Worm (Caenorhabditis elegans) whole organism, L4 larva: Measurements from ENCODE around the gene fbxa-96.

Experiments used
- F49E8.2 ChIP-seq: sonication (generic microtip); optimal IDR thresholded peaks from 2 replicates; lab custom pipeline; 2016; ENCODE audit warnings: missing compliant biosample characterization, mild to moderate bottlenecking, missing genetic modification characterization, borderline replicate concordance
- ZK337.2 ChIP-seq: fragments of 200-800 bp; sonication (Bioruptor generic); IDR thresholded peaks from 2 replicates; pipeline ENCODE4 v1.3.6; 2022; ENCODE audit warnings: missing genetic modification reagents, missing genetic modification characterization, missing compliant biosample characterization
- aha-1 ChIP-seq: fragments of 150-350 bp; peaks from one replicate; lab custom pipeline; 2014; ENCODE audit warnings: missing biosample characterization, missing genetic modification characterization
- attf-4 ChIP-seq: sonication (generic microtip); optimal IDR thresholded peaks from 3 replicates; lab custom pipeline; 2017; ENCODE audit warnings: missing biosample characterization, missing genetic modification characterization
- ceh-32 ChIP-seq: sonication (generic microtip); optimal IDR thresholded peaks from 2 replicates; lab custom pipeline; 2016; ENCODE audit warnings: mild to moderate bottlenecking, missing genetic modification characterization, missing compliant biosample characterization; ENCODE audit not compliant: poor library complexity
- ctbp-1 ChIP-seq: fragments of 200-800 bp; sonication (Bioruptor generic); IDR thresholded peaks from 2 replicates; pipeline ENCODE4 v1.3.6; 2022; ENCODE audit warnings: missing genetic modification reagents, missing genetic modification characterization, missing compliant biosample characterization
- daf-12 ChIP-seq: fragments of 150-350 bp; optimal IDR thresholded peaks from 2 replicates; lab custom pipeline; 2014; ENCODE audit warnings: missing biosample characterization, missing genetic modification reagents, missing genetic modification characterization
- daf-16 ChIP-seq, 3 experiments: sonication (generic microtip); optimal IDR thresholded peaks; 2 replicates each; lab custom pipeline; 2016 to 2017; ENCODE audit warnings: missing genetic modification characterization in 3 of 3, missing genetic modification reagents in 3 of 3, mild to moderate bottlenecking in 2 of 3, missing compliant biosample characterization in 2 of 3, missing biosample characterization in 1 of 3, moderate library complexity in 1 of 3
- daf-19 ChIP-seq: fragments of 200-800 bp; sonication (Bioruptor generic); conservative IDR thresholded peaks from 2 replicates; pipeline ENCODE4 v1.3.6; 2022; ENCODE audit warnings: missing genetic modification characterization, missing compliant biosample characterization
- dmd-6 ChIP-seq: fragments of 200-800 bp; sonication (Bioruptor generic); IDR thresholded peaks from 2 replicates; pipeline ENCODE4 v1.3.6; 2022; ENCODE audit warnings: missing genetic modification reagents, missing genetic modification characterization, missing compliant biosample characterization
- dmd-8 ChIP-seq: fragments of 200-800 bp; sonication (Bioruptor generic); IDR thresholded peaks from 2 replicates; pipeline ENCODE4 v1.3.6; 2022; ENCODE audit warnings: missing genetic modification characterization, missing compliant biosample characterization
- duxl-1 ChIP-seq: sonication (generic microtip); optimal IDR thresholded peaks from 2 replicates; lab custom pipeline; 2016; ENCODE audit warnings: mild to moderate bottlenecking, missing genetic modification characterization, moderate library complexity, missing compliant biosample characterization; ENCODE audit not compliant: poor library complexity
- dve-1 ChIP-seq: sonication (generic microtip); optimal IDR thresholded peaks from 2 replicates; lab custom pipeline; 2017; ENCODE audit warnings: antibody characterized with exemption, mild to moderate bottlenecking, missing genetic modification characterization, missing compliant biosample characterization; ENCODE audit not compliant: insufficient read depth
- fos-1 ChIP-seq: fragments of 150-350 bp; optimal IDR thresholded peaks from 2 replicates; lab custom pipeline; 2014; ENCODE audit warnings: missing biosample characterization, missing genetic modification characterization
- hif-1 ChIP-seq, 2 experiments: sonication (generic microtip); optimal IDR thresholded peaks; 2 replicates each; lab custom pipeline; 2016 to 2017; ENCODE audit warnings: missing compliant biosample characterization in 2 of 2, missing genetic modification characterization in 2 of 2, missing genetic modification reagents in 2 of 2, missing genotype in 2 of 2, mild to moderate bottlenecking in 1 of 2
- hlh-11 ChIP-seq: fragments of 200-800 bp; sonication (Bioruptor generic); optimal IDR thresholded peaks from 2 replicates; lab custom pipeline; 2018; ENCODE audit warnings: mild to moderate bottlenecking, missing genetic modification characterization, missing compliant biosample characterization
- hlh-30 ChIP-seq: sonication (generic microtip); optimal IDR thresholded peaks from 2 replicates; lab custom pipeline; 2017; ENCODE audit warnings: antibody characterized with exemption, mild to moderate bottlenecking, missing genetic modification characterization, missing compliant biosample characterization; ENCODE audit not compliant: insufficient read depth
- jun-1 ChIP-seq: fragments of 150-350 bp; optimal IDR thresholded peaks from 2 replicates; lab custom pipeline; 2014; ENCODE audit warnings: missing biosample characterization, missing genetic modification reagents, missing genetic modification characterization
- lin-15B ChIP-seq: fragments of 150-350 bp; sonication (generic microtip); optimal IDR thresholded peaks from 3 replicates; lab custom pipeline; 2014; ENCODE audit warnings: missing biosample characterization, missing genetic modification characterization
- madf-5 ChIP-seq, 2 experiments: fragments of 200-800 bp; sonication (Bioruptor generic); IDR thresholded peaks; 2 replicates each; pipeline ENCODE4 v1.3.6; 2022; ENCODE audit warnings: missing compliant biosample characterization in 2 of 2, missing genetic modification characterization in 2 of 2
- mdt-29 ChIP-seq: fragments of 200-800 bp; sonication (Bioruptor generic); IDR thresholded peaks from 2 replicates; pipeline ENCODE4 v1.3.6; 2022; ENCODE audit warnings: missing genetic modification reagents, missing genetic modification characterization, missing compliant biosample characterization
- nhr-111 ChIP-seq: fragments of 200-800 bp; sonication (Bioruptor generic); optimal IDR thresholded peaks from 2 replicates; lab custom pipeline; 2018; ENCODE audit warnings: mild to moderate bottlenecking, missing genetic modification characterization, missing compliant biosample characterization
- nhr-25 ChIP-seq: sonication (generic microtip); optimal IDR thresholded peaks from 2 replicates; lab custom pipeline; 2017; ENCODE audit warnings: missing genetic modification characterization, mild to moderate bottlenecking, missing compliant biosample characterization, antibody characterized with exemption, moderate library complexity, borderline replicate concordance; ENCODE audit not compliant: insufficient read depth
- nhr-28 ChIP-seq: fragments of 150-350 bp; optimal IDR thresholded peaks from 2 replicates; lab custom pipeline; 2014; ENCODE audit warnings: missing biosample characterization, missing genetic modification characterization
- nhr-6 ChIP-seq: fragments of 150-350 bp; optimal IDR thresholded peaks from 2 replicates; lab custom pipeline; 2014; ENCODE audit warnings: missing biosample characterization, missing genetic modification characterization
- nhr-76 ChIP-seq: fragments of 150-350 bp; optimal IDR thresholded peaks from 2 replicates; lab custom pipeline; 2014; ENCODE audit warnings: missing biosample characterization, missing genetic modification characterization
- nhr-77 ChIP-seq: fragments of 150-350 bp; optimal IDR thresholded peaks from 2 replicates; lab custom pipeline; 2014; ENCODE audit warnings: missing biosample characterization, missing genetic modification characterization
- pha-4 ChIP-seq, 2 experiments: fragments of 150-350 bp in 1 of 2; fragments of 200-800 bp in 1 of 2; sonication (Bioruptor generic) in 1 of 2; IDR thresholded peaks in 1 of 2; optimal IDR thresholded peaks in 1 of 2; 2 replicates each; pipeline versions ENCODE4 v1.3.6 to Lab custom; 2014 to 2022; ENCODE audit warnings: missing genetic modification characterization in 2 of 2, missing genetic modification reagents in 2 of 2, missing biosample characterization in 1 of 2, missing compliant biosample characterization in 1 of 2
- php-3 ChIP-seq: fragments of 200-800 bp; sonication (Bioruptor generic); IDR thresholded peaks from 2 replicates; pipeline ENCODE4 v1.3.6; 2022; ENCODE audit warnings: missing genetic modification reagents, missing genetic modification characterization, missing compliant biosample characterization
- pqm-1 ChIP-seq: sonication (generic microtip); optimal IDR thresholded peaks from 2 replicates; lab custom pipeline; 2017; ENCODE audit warnings: missing biosample characterization, missing genetic modification characterization
- snpc-1.2 ChIP-seq: fragments of 200-800 bp; sonication (Bioruptor generic); IDR thresholded peaks from 2 replicates; pipeline ENCODE4 v1.3.6; 2022; ENCODE audit warnings: missing genetic modification reagents, missing genetic modification characterization, missing compliant biosample characterization
- snpc-4 ChIP-seq: fragments of 150-350 bp; optimal IDR thresholded peaks from 2 replicates; lab custom pipeline; 2014; ENCODE audit warnings: missing biosample characterization, missing genetic modification characterization
- spr-1 ChIP-seq: sonication (generic microtip); optimal IDR thresholded peaks from 2 replicates; lab custom pipeline; 2016; ENCODE audit warnings: mild to moderate bottlenecking, missing genetic modification characterization, missing compliant biosample characterization
- unc-130 ChIP-seq: sonication (generic microtip); optimal IDR thresholded peaks from 2 replicates; lab custom pipeline; 2016; ENCODE audit warnings: missing genetic modification reagents, missing genetic modification characterization, missing compliant biosample characterization
- unc-62 ChIP-seq, 3 experiments: fragments of 150-350 bp in 1 of 3; sonication (generic microtip); optimal IDR thresholded peaks in 2 of 3; peaks in 1 of 3; 1 replicate in 1 of 3; 2 replicates in 2 of 3; lab custom pipeline; 2014 to 2017; ENCODE audit warnings: missing biosample characterization in 3 of 3, missing genetic modification characterization in 3 of 3, missing genetic modification reagents in 3 of 3, missing genotype in 1 of 3
- vab-7 ChIP-seq: fragments of 200-800 bp; sonication (Bioruptor generic); IDR thresholded peaks from 2 replicates; pipeline ENCODE4 v1.3.6; 2022; ENCODE audit warnings: missing genetic modification reagents, missing genetic modification characterization, missing compliant biosample characterization
- zip-11 ChIP-seq: fragments of 200-800 bp; sonication (Bioruptor generic); IDR thresholded peaks from 2 replicates; pipeline ENCODE4 v1.3.6; 2022; ENCODE audit warnings: missing genetic modification characterization, missing compliant biosample characterization

Gene fbxa-96

ce11 chrX:15097763-15098162 lies 37.6 kb upstream of the fbxa-96 start, which contains the start of gene F09B12.3 (continued):
- TF ChIP-seq dmd-8 (no peak), ceh-32 (tag; lab: Kevin White, UChicago) (no peak), madf-5 (GFP tag; IDR thresholded peaks at IDR 0.05; lab: Robert Waterston, UW) (no peak), ctbp-1 (GFP tag; lab: Robert Waterston, UW) (no peak), zip-11 (GFP tag; lab: Robert Waterston, UW) (no peak), nhr-28 (peak; percentile 45)

ce11 chrX:15096277-15096676 lies 36.1 kb upstream of the fbxa-96 start:
- TF ChIP-seq unc-62 (GFP tag; optimal IDR thresholded peaks at IDR 0.05 in 1 of 2; lab: Kevin White, UChicago) (no peak), unc-62 (tag; optimal IDR thresholded peaks at IDR 0.05; lab: Kevin White, UChicago) (no peak), dve-1 (peak; percentile 20), aha-1 (tag; lab: Kevin White, UChicago) (peak; percentile 58), hlh-11 (peak; percentile 20), dmd-6 (GFP tag; lab: Robert Waterston, UW) (peak; percentile 64), daf-16 (GFP tag; optimal IDR thresholded peaks at IDR 0.05; lab: Kevin White, UChicago) (no peak), daf-16 (tag; optimal IDR thresholded peaks at IDR 0.05; lab: Kevin White, UChicago) (peak; percentile 63), daf-12 (no peak), F49E8.2 (tag; lab: Kevin White, UChicago) (no peak), pqm-1 (peak; percentile 27), daf-19 (GFP tag; lab: Robert Waterston, UW) (no peak)

- TF ChIP-seq fos-1 (tag; lab: Kevin White, UChicago), result no peak
- TF ChIP-seq unc-62 (GFP tag; optimal IDR thresholded peaks at IDR 0.05 in 1 of 2; lab: Kevin White, UChicago), result peak in 1 of 2 experiments; percentile 73
- no peak for TF ChIP-seq unc-62 (tag; optimal IDR thresholded peaks at IDR 0.05; lab: Kevin White, UChicago)
Measured at ce11 chrX:15094973-15095372, 34.8 kb upstream of the fbxa-96 start, which contains the start of gene F09B12.7. Gene F09B12.7, minus strand, starts transcription at chrX:15095073.

ce11 chrX:15092775-15093386 lies 32.7 kb upstream of the fbxa-96 start:
- TF ChIP-seq aha-1 (tag; lab: Kevin White, UChicago), result peak; percentile 67
- peak in 1 of 2 experiments; percentile 74 for TF ChIP-seq unc-62 (GFP tag; optimal IDR thresholded peaks at IDR 0.05 in 1 of 2; lab: Kevin White, UChicago)
- TF ChIP-seq unc-62 (tag; optimal IDR thresholded peaks at IDR 0.05; lab: Kevin White, UChicago), result no peak
- TF ChIP-seq lin-15B (tag; lab: Kevin White, UChicago), result no peak
- TF ChIP-seq snpc-4 (tag; lab: Kevin White, UChicago), result peak; percentile 5

ce11 chrX:15089123-15089522 lies 28.9 kb upstream of the fbxa-96 start, which contains the start of gene flr-4:
Gene flr-4, plus strand, starts transcription at chrX:15089397.
- no peak for TF ChIP-seq vab-7 (GFP tag; lab: Robert Waterston, UW)
- peak; percentile 16 for TF ChIP-seq hlh-11
- peak; percentile 62 for TF ChIP-seq pqm-1
- TF ChIP-seq daf-16 (GFP tag; optimal IDR thresholded peaks at IDR 0.05; lab: Kevin White, UChicago), result no peak
- peak; percentile 33 for TF ChIP-seq daf-16 (tag; optimal IDR thresholded peaks at IDR 0.05; lab: Kevin White, UChicago)
- no peak for TF ChIP-seq nhr-76 (tag; lab: Kevin White, UChicago)
- TF ChIP-seq mdt-29 (GFP tag; lab: Robert Waterston, UW), result no peak
- TF ChIP-seq jun-1 (tag; lab: Kevin White, UChicago), result no peak
- TF ChIP-seq dmd-6 (GFP tag; lab: Robert Waterston, UW), result peak; percentile 81
- peak; percentile 20 for TF ChIP-seq hlh-30 (tag; lab: Kevin White, UChicago)
- TF ChIP-seq nhr-77 (tag; lab: Kevin White, UChicago), result peak; percentile 17
- TF ChIP-seq nhr-28, result peak; percentile 54
- peak; percentile 28 for TF ChIP-seq dve-1

- TF ChIP-seq mdt-29 (GFP tag; lab: Robert Waterston, UW) (no peak), hif-1 (tag; optimal IDR thresholded peaks at IDR 0.05; lab: Kevin White, UChicago) (no peak), php-3 (no peak), attf-4 (no peak), duxl-1 (no peak), daf-16 (GFP tag; optimal IDR thresholded peaks at IDR 0.05; lab: Kevin White, UChicago) (no peak), daf-16 (tag; optimal IDR thresholded peaks at IDR 0.05; lab: Kevin White, UChicago) (peak; percentile 0), ZK337.2 (GFP tag; lab: Robert Waterston, UW) (no peak), nhr-6 (tag; lab: Kevin White, UChicago) (no peak), spr-1 (tag; lab: Kevin White, UChicago) (no peak), zip-11 (GFP tag; lab: Robert Waterston, UW) (no peak), nhr-25 (tag; lab: Kevin White, UChicago) (no peak), unc-130 (GFP tag; lab: Kevin White, UChicago) (no peak), pha-4 (GFP tag; IDR thresholded peaks at IDR 0.05; lab: Robert Waterston, UW) (no peak), pha-4 (tag; optimal IDR thresholded peaks at IDR 0.05; lab: Kevin White, UChicago) (no peak), nhr-111 (no peak), snpc-1.2 (no peak)
Measured at ce11 chrX:15087752-15088151, 27.5 kb upstream of the fbxa-96 start.
